Fruit fly (Drosophila melanogaster) whole organism, embryonic: ENCODE data around the gene CG42798.

Experiments
- Adf1 ChIP-seq: fragments of 200-800 bp; sonication (Bioruptor generic); IDR thresholded peaks from 2 replicates; pipeline ENCODE4 v1.3.6; 2022; ENCODE audit warnings: missing biosample characterization, missing genetic modification characterization
- Aef1 ChIP-seq: fragments of 200-800 bp; sonication (Bioruptor generic); IDR thresholded peaks from 3 replicates; pipeline ENCODE4 v1.3.6; 2022; ENCODE audit warnings: missing biosample characterization, missing genetic modification characterization
- B-H1 ChIP-seq: fragments of 200-800 bp; sonication (Bioruptor generic); IDR thresholded peaks from 3 replicates; pipeline ENCODE4 v1.3.6; 2022; ENCODE audit warnings: missing biosample characterization, missing genetic modification characterization
- B-H2 ChIP-seq: fragments of 200-800 bp; sonication (Bioruptor generic); optimal IDR thresholded peaks from 2 replicates; lab custom pipeline; 2018; ENCODE audit warnings: missing biosample characterization, mild to moderate bottlenecking, missing genetic modification characterization
- CG10274 ChIP-seq: fragments of 200-800 bp; sonication (Bioruptor generic); optimal IDR thresholded peaks from 3 replicates; lab custom pipeline; 2017; ENCODE audit warnings: missing biosample characterization, mild to moderate bottlenecking, missing genetic modification characterization
- CG11398 ChIP-seq: fragments of 200-800 bp; sonication (Bioruptor generic); optimal IDR thresholded peaks from 2 replicates; lab custom pipeline; 2016; ENCODE audit warnings: missing biosample characterization, missing genetic modification characterization
- CG11695 ChIP-seq: fragments of 200-800 bp; sonication (Bioruptor generic); IDR thresholded peaks from 3 replicates; pipeline ENCODE4 v1.3.6; 2022; ENCODE audit warnings: missing biosample characterization, missing genetic modification characterization
- CG11723 ChIP-seq: fragments of 200-800 bp; sonication (Bioruptor generic); optimal IDR thresholded peaks from 2 replicates; lab custom pipeline; 2017; ENCODE audit warnings: missing biosample characterization, mild to moderate bottlenecking, missing genetic modification characterization
- CG12299 ChIP-seq: fragments of 200-800 bp; sonication (Bioruptor generic); optimal IDR thresholded peaks from 2 replicates; lab custom pipeline; 2018; ENCODE audit warnings: missing biosample characterization, mild to moderate bottlenecking, missing genetic modification characterization
- CG1233 ChIP-seq: fragments of 200-800 bp; sonication (Bioruptor generic); optimal IDR thresholded peaks from 4 replicates; lab custom pipeline; 2018; ENCODE audit warnings: missing biosample characterization, mild to moderate bottlenecking, missing genetic modification characterization
- CG12769 ChIP-seq: fragments of 200-800 bp; sonication (Bioruptor generic); optimal IDR thresholded peaks from 2 replicates; lab custom pipeline; 2019; ENCODE audit warnings: missing biosample characterization, mild to moderate bottlenecking, missing genetic modification characterization, moderate library complexity
- CG12942 ChIP-seq: fragments of 200-800 bp; sonication (Bioruptor generic); optimal IDR thresholded peaks from 3 replicates; lab custom pipeline; 2016; ENCODE audit warnings: missing biosample characterization, missing genetic modification characterization
- CG14860 ChIP-seq: fragments of 200-800 bp; sonication (Bioruptor generic); IDR thresholded peaks from 3 replicates; pipeline ENCODE4 v1.3.6; 2022; ENCODE audit warnings: missing biosample characterization, missing genetic modification characterization; ENCODE audit not compliant: partially characterized antibody
- CG1603 ChIP-seq: fragments of 200-800 bp; sonication (Bioruptor generic); optimal IDR thresholded peaks from 2 replicates; lab custom pipeline; 2019; ENCODE audit warnings: missing biosample characterization, mild to moderate bottlenecking, missing genetic modification characterization, moderate library complexity
- CG17186 ChIP-seq: fragments of 200-800 bp; sonication (Bioruptor generic); optimal IDR thresholded peaks from 3 replicates; lab custom pipeline; 2017; ENCODE audit warnings: missing biosample characterization, missing genetic modification reagents, missing genetic modification characterization
- CG17361 ChIP-seq: fragments of 200-800 bp; sonication (Bioruptor generic); IDR thresholded peaks from 3 replicates; pipeline ENCODE4 v1.3.6; 2022; ENCODE audit warnings: missing biosample characterization, missing genetic modification characterization
- CG17568 ChIP-seq: fragments of 200-800 bp; sonication (Bioruptor generic); optimal IDR thresholded peaks from 2 replicates; lab custom pipeline; 2018; ENCODE audit warnings: missing biosample characterization, mild to moderate bottlenecking, missing genetic modification characterization, moderate library complexity
- CG1832 ChIP-seq: fragments of 200-800 bp; sonication (Bioruptor generic); optimal IDR thresholded peaks from 2 replicates; lab custom pipeline; 2017; ENCODE audit warnings: missing biosample characterization, mild to moderate bottlenecking, missing genetic modification characterization, inconsistent platforms
- CG3163 ChIP-seq: fragments of 200-800 bp; sonication (Bioruptor generic); optimal IDR thresholded peaks from 3 replicates; lab custom pipeline; 2016; ENCODE audit warnings: missing biosample characterization, missing genetic modification characterization
- CG3281 ChIP-seq: fragments of 200-800 bp; sonication (Bioruptor generic); optimal IDR thresholded peaks from 3 replicates; lab custom pipeline; 2017; ENCODE audit warnings: missing biosample characterization, mild to moderate bottlenecking, missing genetic modification characterization
- CG3407 ChIP-seq: fragments of 200-800 bp; sonication (Bioruptor generic); optimal IDR thresholded peaks from 2 replicates; lab custom pipeline; 2018; ENCODE audit warnings: missing biosample characterization, mild to moderate bottlenecking, missing genetic modification characterization
- CG7271 ChIP-seq: fragments of 200-800 bp; sonication (Bioruptor generic); optimal IDR thresholded peaks from 2 replicates; lab custom pipeline; 2018; ENCODE audit warnings: missing biosample characterization, mild to moderate bottlenecking, missing genetic modification characterization, moderate library complexity
- CG7357 ChIP-seq: fragments of 200-800 bp; sonication (Bioruptor generic); IDR thresholded peaks from 3 replicates; pipeline ENCODE4 v1.3.6; 2022; ENCODE audit warnings: missing biosample characterization, missing genetic modification characterization
- CG7745 ChIP-seq: fragments of 200-800 bp; sonication (Bioruptor generic); optimal IDR thresholded peaks from 2 replicates; lab custom pipeline; 2018; ENCODE audit warnings: missing biosample characterization, mild to moderate bottlenecking, missing genetic modification characterization, moderate library complexity
- CG8359 ChIP-seq: fragments of 200-800 bp; sonication (Bioruptor generic); optimal IDR thresholded peaks from 2 replicates; lab custom pipeline; 2017; ENCODE audit warnings: missing biosample characterization, mild to moderate bottlenecking, missing genetic modification characterization, borderline replicate concordance
- CG9727 ChIP-seq: fragments of 200-800 bp; sonication (Bioruptor generic); optimal IDR thresholded peaks from 3 replicates; lab custom pipeline; 2017; ENCODE audit warnings: missing biosample characterization, mild to moderate bottlenecking, missing genetic modification characterization
- CTCF ChIP-seq: fragments of 200-800 bp; sonication (Bioruptor generic); optimal IDR thresholded peaks from 2 replicates; lab custom pipeline; 2017; ENCODE audit warnings: missing biosample characterization, mild to moderate bottlenecking, missing genetic modification characterization, moderate library complexity
- CoRest ChIP-seq: fragments of 200-800 bp; sonication (Bioruptor generic); optimal IDR thresholded peaks from 3 replicates; lab custom pipeline; 2018; ENCODE audit warnings: missing biosample characterization, mild to moderate bottlenecking, missing genetic modification characterization, moderate library complexity
- Dfd ChIP-seq, 2 experiments: fragments of >200 bp; optimal IDR thresholded peaks; 2 replicates each; lab custom pipeline; 2017; ENCODE audit warnings: missing biosample characterization in 2 of 2, missing genetic modification characterization in 2 of 2
- Doc2 ChIP-seq: fragments of 200-800 bp; sonication (Bioruptor generic); IDR thresholded peaks from 2 replicates; pipeline ENCODE4 v1.3.6; 2022; ENCODE audit warnings: missing biosample characterization, missing genetic modification characterization
- H15 ChIP-seq: fragments of 200-800 bp; sonication (Bioruptor generic); IDR thresholded peaks from 3 replicates; pipeline ENCODE4 v1.3.6; 2022; ENCODE audit warnings: missing biosample characterization, missing genetic modification characterization
- NFAT ChIP-seq: fragments of 200-800 bp; sonication (Bioruptor generic); IDR thresholded peaks from 2 replicates; pipeline ENCODE4 v1.3.6; 2022; ENCODE audit warnings: missing biosample characterization, missing genetic modification characterization
- Poxn ChIP-seq: fragments of 200-800 bp; sonication (Bioruptor generic); IDR thresholded peaks from 2 replicates; pipeline ENCODE4 v1.3.6; 2022; ENCODE audit warnings: missing biosample characterization, missing genetic modification characterization
- Ptx1 ChIP-seq: fragments of 200-800 bp; sonication (Bioruptor generic); IDR thresholded peaks from 2 replicates; pipeline ENCODE4 v1.3.6; 2022; ENCODE audit warnings: missing biosample characterization, missing genetic modification characterization
- Six4 ChIP-seq: fragments of 200-800 bp; sonication (Bioruptor generic); optimal IDR thresholded peaks from 2 replicates; lab custom pipeline; 2016; ENCODE audit warnings: missing biosample characterization, missing genetic modification characterization
- Sry-β ChIP-seq: fragments of 200-800 bp; sonication (Bioruptor generic); optimal IDR thresholded peaks from 2 replicates; lab custom pipeline; 2018; ENCODE audit warnings: missing biosample characterization, mild to moderate bottlenecking, missing genetic modification characterization, moderate library complexity
- Ssrp ChIP-seq: fragments of 200-800 bp; sonication (Bioruptor generic); optimal IDR thresholded peaks from 2 replicates; lab custom pipeline; 2018; ENCODE audit warnings: missing biosample characterization, mild to moderate bottlenecking, missing genetic modification characterization, moderate library complexity
- ab ChIP-seq: fragments of 200-800 bp; sonication (Bioruptor generic); optimal IDR thresholded peaks from 2 replicates; lab custom pipeline; 2016; ENCODE audit warnings: missing biosample characterization, missing genetic modification characterization
- chinmo ChIP-seq: fragments of 200-800 bp; sonication (Bioruptor generic); IDR thresholded peaks from 4 replicates; pipeline ENCODE4 v1.3.6; 2022; ENCODE audit warnings: missing biosample characterization, missing genetic modification characterization; ENCODE audit not compliant: partially characterized antibody
- corto ChIP-seq: fragments of 200-800 bp; sonication (Bioruptor generic); optimal IDR thresholded peaks from 2 replicates; lab custom pipeline; 2016; ENCODE audit warnings: missing biosample characterization, mild to moderate bottlenecking, missing genetic modification characterization, moderate library complexity
- crp ChIP-seq, 2 experiments: fragments of 200-800 bp; sonication (Bioruptor generic); optimal IDR thresholded peaks; 2 replicates in 1 of 2; 3 replicates in 1 of 2; lab custom pipeline; 2017; ENCODE audit warnings: missing biosample characterization in 2 of 2, missing genetic modification characterization in 2 of 2, mild to moderate bottlenecking in 1 of 2, moderate library complexity in 1 of 2
- ems ChIP-seq: fragments of 200-800 bp; sonication (Bioruptor generic); optimal IDR thresholded peaks from 3 replicates; lab custom pipeline; 2016; ENCODE audit warnings: missing biosample characterization, missing genetic modification characterization
- jigr1 ChIP-seq: fragments of 200-800 bp; sonication (Bioruptor generic); IDR thresholded peaks from 3 replicates; pipeline ENCODE4 v1.3.6; 2022; ENCODE audit warnings: missing biosample characterization, missing genetic modification characterization
- ken ChIP-seq: fragments of 200-800 bp; sonication (Bioruptor generic); IDR thresholded peaks from 3 replicates; pipeline ENCODE4 v1.3.6; 2022; ENCODE audit warnings: missing biosample characterization, missing genetic modification characterization
- odd ChIP-seq: fragments of 200-800 bp; sonication (Bioruptor generic); optimal IDR thresholded peaks from 2 replicates; lab custom pipeline; 2017; ENCODE audit warnings: missing biosample characterization, mild to moderate bottlenecking, missing genetic modification characterization
- ranshi ChIP-seq: fragments of 200-800 bp; sonication (Bioruptor generic); IDR thresholded peaks from 2 replicates; pipeline ENCODE4 v1.3.6; 2022; ENCODE audit warnings: missing biosample characterization, missing genetic modification characterization
- rib ChIP-seq: fragments of 200-800 bp; sonication (Bioruptor generic); IDR thresholded peaks from 2 replicates; pipeline ENCODE4 v1.3.6; 2022; ENCODE audit warnings: missing biosample characterization, missing genetic modification characterization
- slp2 ChIP-seq: fragments of 200-800 bp; sonication (Bioruptor generic); optimal IDR thresholded peaks from 2 replicates; lab custom pipeline; 2016; ENCODE audit warnings: missing biosample characterization, missing genetic modification characterization
- toy ChIP-seq: fragments of 200-800 bp; sonication (Bioruptor generic); IDR thresholded peaks from 2 replicates; pipeline ENCODE4 v1.3.6; 2022; ENCODE audit warnings: missing biosample characterization, missing genetic modification characterization
- usp ChIP-seq: fragments of >200 bp; optimal IDR thresholded peaks from 2 replicates; lab custom pipeline; 2017; ENCODE audit warnings: missing biosample characterization, missing genetic modification characterization
- yki ChIP-seq: fragments of >200 bp; optimal IDR thresholded peaks from 3 replicates; lab custom pipeline; 2018

The CG42798 gene

dm6 chr3R:17402434-17402833 lies 4.0 kb upstream of the CG42798 start, which contains the start of gene Sur-8 (continued):
- TF ChIP-seq CG1832 (no peak), CG11398 (peak; percentile 34), CG10274 (GFP tag; lab: Kevin White, UChicago) (peak; percentile 45), Ssrp (no peak), CG14860 (no peak), CoRest (tag; lab: Kevin White, UChicago) (peak; percentile 48), CG3407 (peak; percentile 26), Ptx1 (GFP tag; lab: Robert Waterston, UW) (peak; percentile 81), CG17361 (GFP tag; lab: Robert Waterston, UW) (peak; percentile 65; the same call in 2 of the 3 replicates), CG3281 (GFP tag; lab: Kevin White, UChicago) (peak; percentile 21), CG1603 (tag; lab: Kevin White, UChicago) (peak; percentile 73), yki (lab: Kevin White, UChicago) (no peak), Sry-β (GFP tag; lab: Kevin White, UChicago) (no peak), CG8359 (GFP tag; lab: Kevin White, UChicago) (peak; percentile 47), corto (no peak), crp (GFP tag; optimal IDR thresholded peaks at IDR 0.05; lab: Kevin White, UChicago) (no peak), ken (peak; percentile 83), H15 (peak; percentile 74), toy (GFP tag; lab: Robert Waterston, UW) (peak; percentile 21; the same call in 1 of the 2 replicates), odd (GFP tag; lab: Kevin White, UChicago) (peak; percentile 12), CG17568 (GFP tag; lab: Kevin White, UChicago) (no peak), CG17186 (GFP tag; lab: Kevin White, UChicago) (peak; percentile 48), CG7745 (tag; lab: Kevin White, UChicago) (no peak), jigr1 (GFP tag; lab: Robert Waterston, UW) (no peak), Six4 (GFP tag; lab: Kevin White, UChicago) (peak; percentile 41), ranshi (GFP tag; lab: Robert Waterston, UW) (0 out of 2 replicates have a peak, but pooled peaks have one; percentile 22), Poxn (GFP tag; lab: Robert Waterston, UW) (no peak), CG7357 (GFP tag; lab: Robert Waterston, UW) (peak; percentile 34; the same call in 1 of the 3 replicates), chinmo (GFP tag; lab: Robert Waterston, UW) (0 out of 4 replicates have a peak, but pooled peaks have one; percentile 26), CG1233 (GFP tag; lab: Kevin White, UChicago) (peak; percentile 61), rib (GFP tag; lab: Robert Waterston, UW) (peak; percentile 40; the same call in 1 of the 2 replicates), CG9727 (GFP tag; lab: Kevin White, UChicago) (peak; percentile 33), Doc2 (no peak), CG12299 (no peak), B-H1 (GFP tag; lab: Robert Waterston, UW) (peak; percentile 19; the same call in 1 of the 3 replicates), CG3163 (GFP tag; lab: Kevin White, UChicago) (peak; percentile 7), ems (GFP tag; lab: Kevin White, UChicago) (no peak), Aef1 (GFP tag; lab: Robert Waterston, UW) (peak; percentile 50; the same call in 1 of the 3 replicates), slp2 (GFP tag; lab: Kevin White, UChicago) (peak; percentile 44), usp (GFP tag; lab: Kevin White, UChicago) (no peak), CG7271 (tag; lab: Kevin White, UChicago) (no peak), CTCF (GFP tag; lab: Kevin White, UChicago) (peak; percentile 98), Dfd (GFP tag; optimal IDR thresholded peaks at IDR 0.05; lab: Kevin White, UChicago) (no peak), Adf1 (GFP tag; lab: Robert Waterston, UW) (peak; percentile 39), CG12942 (GFP tag; lab: Kevin White, UChicago) (peak; percentile 40), CG11723 (GFP tag; lab: Kevin White, UChicago) (peak; percentile 67), ab (GFP tag; lab: Kevin White, UChicago) (no peak), B-H2 (GFP tag; lab: Kevin White, UChicago) (peak; percentile 30), CG11695 (GFP tag; lab: Robert Waterston, UW) (no peak), CG12769 (tag; lab: Kevin White, UChicago) (peak; percentile 64), NFAT (GFP tag; lab: Robert Waterston, UW) (peak; percentile 91)
